Worm (Caenorhabditis elegans) whole organism, dauer: Measurements from ENCODE around the gene gpa-9.

Experiments used
- unc-62 ChIP-seq: sonication (generic microtip); optimal IDR thresholded peaks from 2 replicates; lab custom pipeline; 2017; ENCODE audit warnings: missing biosample characterization, missing genetic modification reagents, missing genetic modification characterization

The gpa-9 gene

DNA sequence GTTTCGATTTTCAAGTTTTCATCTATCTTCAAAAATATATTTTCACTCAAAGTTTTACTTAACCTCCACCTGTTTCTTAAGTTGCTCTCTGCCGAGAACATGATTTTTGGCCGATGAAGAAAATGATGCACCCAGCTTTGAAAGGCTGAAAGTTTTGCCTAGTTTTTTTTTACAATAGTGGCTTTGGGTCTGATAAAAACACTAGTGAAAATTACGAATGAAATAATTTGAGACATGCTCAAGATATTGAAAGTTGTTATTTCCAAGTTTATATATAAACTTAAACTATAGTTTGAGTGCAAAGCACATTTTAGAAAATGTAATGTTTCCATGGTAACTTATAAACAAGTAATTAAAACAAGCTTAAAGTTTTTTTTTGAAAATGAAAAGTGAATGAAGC lies at the start of gene gpa-9:
Gene gpa-9 (minus strand): TSS at position 101 of the 400 bp plus-strand sequence.
- no peak for TF ChIP-seq unc-62

DNA sequence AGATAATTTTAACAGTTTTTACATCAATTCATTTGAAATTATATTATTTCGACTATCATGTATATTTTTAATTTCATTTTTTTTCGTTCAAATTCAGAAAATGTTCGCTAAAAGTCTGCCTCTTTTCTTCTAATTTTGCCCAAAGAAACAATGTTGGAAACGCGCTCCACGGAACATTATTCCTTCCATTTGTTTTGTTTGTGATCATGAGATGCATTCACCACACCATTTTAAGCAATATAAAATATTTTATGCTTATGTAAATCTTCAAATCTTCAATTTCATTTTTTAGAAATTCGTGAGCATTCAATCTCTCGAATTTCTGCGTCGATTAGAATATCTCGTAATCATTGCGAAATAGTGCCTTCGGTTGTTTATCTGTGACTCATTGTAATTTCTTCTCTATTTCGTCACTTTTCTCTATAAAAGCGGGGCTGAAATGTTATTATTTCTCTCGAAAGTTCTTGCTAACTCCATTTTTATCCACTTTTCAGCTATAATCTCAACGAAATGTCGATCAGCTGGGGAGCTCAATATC lies 48.3 kb upstream of the gpa-9 start, which contains the start of gene istr-1:
Gene istr-1 (plus strand): TSS at position 495 of the 538 bp plus-strand sequence.
- TF ChIP-seq unc-62 = no peak

DNA sequence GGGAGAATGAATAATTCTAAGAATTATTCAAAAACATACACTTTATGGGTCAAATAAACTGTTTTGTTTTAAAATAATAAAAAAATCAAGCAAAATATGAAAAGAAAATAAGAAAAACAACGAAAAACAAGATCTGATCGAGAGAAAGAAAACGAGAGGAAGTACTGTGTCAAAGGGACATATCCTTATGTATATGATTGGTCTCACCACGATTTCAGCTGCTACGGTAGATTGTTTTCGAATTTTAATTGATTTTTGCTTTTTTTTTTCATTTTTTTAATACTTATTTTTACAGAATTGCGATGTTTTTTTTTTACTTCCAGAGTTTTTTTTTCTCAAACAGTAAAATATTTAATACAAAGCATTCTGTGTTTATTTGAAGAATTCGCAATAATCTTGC lies 47.7 kb upstream of the gpa-9 start:
- TF ChIP-seq unc-62 = no peak

DNA sequence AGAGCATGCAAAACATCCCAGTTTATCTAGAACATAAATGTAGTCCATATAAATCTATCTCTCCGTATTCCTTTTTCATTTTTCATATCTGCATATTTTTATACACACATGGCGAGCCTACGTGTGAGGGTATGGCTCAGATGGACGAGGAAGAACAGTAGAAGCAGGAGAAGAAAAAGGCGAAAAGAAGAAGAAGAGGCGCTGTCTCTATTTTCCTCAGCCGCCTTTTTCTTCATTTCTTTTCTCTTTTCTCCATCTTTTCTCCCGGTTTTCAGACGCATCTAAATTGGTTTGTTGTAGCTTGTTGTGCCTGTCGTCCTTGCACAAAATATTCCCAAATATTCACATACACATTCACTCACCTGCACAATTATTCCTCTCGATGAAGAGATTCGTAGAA lies 46.9 kb upstream of the gpa-9 start, which contains the start of gene K10C8.4:
Gene K10C8.4 (plus strand): TSS at position 301 of the 400 bp plus-strand sequence.
- no peak for TF ChIP-seq unc-62

DNA sequence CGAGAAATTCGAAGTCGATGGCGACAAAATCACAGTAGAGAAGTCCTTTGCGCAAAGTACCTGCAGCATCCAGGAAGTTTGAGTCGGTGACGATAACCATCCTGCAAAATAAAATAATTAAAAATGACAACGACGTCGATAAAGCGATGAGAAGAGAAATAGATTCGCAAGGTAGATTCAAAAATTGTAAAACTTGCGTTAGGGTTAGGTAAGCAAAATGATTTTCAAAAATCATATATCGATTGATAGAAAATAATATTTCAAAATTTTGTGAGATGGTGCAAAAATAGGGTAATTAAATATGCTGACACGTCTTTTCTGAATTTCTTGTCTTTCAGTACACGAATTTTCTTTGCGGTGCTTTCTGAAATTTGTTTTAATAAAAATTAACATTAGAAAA lies 46.0 kb upstream of the gpa-9 start, which contains the start of gene parn-1:
Gene parn-1 (minus strand): TSS at position 101 of the 400 bp plus-strand sequence.
- TF ChIP-seq unc-62 = no peak

DNA sequence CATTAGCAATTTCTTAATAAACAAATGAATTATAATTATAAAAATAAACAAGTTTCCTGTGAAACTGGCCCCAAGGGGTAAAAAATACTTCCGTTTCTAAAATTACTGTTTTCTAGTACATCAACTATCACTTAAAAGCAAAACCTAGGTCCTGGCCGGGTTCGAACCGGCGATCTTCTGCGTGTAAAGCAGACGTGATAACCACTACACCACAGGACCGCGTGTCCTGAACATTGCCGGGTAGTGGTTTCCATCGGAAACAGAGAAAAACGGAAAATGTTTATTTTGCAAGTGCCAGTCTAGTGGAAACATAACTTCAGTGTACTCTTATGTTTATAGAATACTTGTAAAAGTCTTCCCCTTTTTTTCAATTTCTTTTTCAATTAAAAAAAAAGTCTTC lies 34.1 kb upstream of the gpa-9 start:
- TF ChIP-seq unc-62 = no peak

DNA sequence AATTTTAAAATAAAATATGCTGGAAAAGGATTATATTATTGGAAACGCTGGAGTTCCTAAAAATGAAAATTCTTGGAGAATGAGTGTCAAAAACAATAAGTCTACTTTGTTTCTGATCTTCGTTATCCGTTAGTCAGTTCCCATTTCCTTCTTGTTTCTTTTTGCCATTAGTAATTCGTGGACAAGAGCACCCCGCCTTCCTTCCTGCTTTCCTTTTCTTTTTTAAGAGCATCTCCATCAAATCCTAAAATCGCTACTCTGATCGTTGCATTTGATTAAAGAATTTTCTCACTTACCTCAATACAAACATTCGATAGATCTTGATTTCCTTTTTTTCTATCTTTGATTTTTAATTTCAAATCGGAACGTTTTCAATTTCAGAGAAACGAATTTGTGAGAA lies 30.7 kb upstream of the gpa-9 start, which contains the start of gene frpr-15:
Gene frpr-15 (plus strand): TSS at position 301 of the 400 bp plus-strand sequence.
- no peak for TF ChIP-seq unc-62

DNA sequence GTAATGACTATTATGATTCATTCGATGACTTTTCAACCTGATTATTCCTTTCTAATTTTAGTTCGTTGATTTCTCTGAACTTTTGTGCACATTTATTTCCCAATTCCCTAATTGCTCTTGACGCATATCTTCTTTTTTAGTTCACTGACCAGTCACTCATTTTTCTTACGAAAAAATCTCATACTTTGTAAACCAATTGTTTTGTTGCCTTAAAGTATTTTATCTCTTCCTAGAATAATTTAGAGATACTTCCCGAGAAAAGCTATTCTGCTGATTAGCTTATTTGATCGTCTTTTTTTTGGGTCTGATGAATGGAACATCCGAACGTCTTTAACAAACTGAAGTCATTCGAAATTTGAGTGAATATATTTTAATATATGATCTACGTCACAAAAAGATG lies 30.2 kb upstream of the gpa-9 start:
- no peak for TF ChIP-seq unc-62

DNA sequence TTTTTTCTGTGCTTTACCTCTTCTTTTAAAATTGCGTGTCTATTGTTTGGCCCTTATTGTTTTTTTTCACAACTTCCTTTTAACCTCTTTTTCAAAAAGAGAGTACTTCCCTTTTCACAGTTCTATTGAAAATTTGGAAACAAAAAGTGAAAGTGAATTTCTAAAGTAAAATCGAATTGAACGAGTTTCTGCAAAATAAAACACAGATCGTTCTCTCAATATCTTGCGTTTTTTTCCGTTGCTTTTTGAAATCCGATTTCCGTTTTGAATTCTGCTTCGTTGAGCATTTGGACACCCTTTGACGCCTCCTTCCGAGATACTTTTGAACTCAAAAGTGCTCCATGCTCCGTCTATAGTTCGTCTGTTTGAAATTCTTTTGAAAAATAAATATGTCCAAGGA lies 27.2 kb upstream of the gpa-9 start:
- TF ChIP-seq unc-62 = no peak

DNA sequence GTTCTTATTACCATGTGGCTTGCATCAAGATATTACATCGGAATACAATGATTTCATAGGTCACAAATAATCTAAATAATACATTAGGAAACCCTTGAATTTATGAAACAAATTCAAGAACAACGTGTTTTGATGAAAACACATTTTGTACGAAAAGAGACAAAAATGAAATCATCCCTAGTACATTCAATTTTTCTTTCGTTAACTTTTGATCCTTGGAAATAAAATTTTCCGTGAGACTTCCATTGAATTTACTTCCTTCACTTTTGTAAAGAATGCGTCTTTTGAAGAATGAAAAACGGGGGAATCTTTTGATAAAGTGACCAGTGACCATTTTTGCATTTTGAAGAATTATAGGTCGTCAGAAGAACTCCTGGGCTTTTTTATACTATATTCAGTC lies 24.6 kb upstream of the gpa-9 start:
- TF ChIP-seq unc-62 = no peak

DNA sequence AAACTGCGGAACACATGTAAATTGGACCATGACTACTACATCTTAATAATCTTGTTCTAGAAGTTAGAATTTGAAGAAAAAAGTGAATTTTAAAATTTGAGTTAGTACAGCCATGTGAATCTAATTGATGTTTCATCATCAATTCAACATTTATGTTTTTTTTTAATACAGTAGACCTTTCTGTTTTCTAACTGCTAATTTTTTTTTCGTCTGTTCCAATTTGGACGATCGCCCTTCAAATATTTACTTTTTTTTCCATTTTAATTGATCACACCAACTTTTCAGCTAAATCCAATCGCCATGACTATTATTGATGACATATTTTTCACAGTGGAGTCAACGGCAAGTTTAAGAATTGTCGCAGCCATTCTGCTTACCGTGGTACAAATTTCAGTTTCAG lies 21.5 kb upstream of the gpa-9 start, which contains the start of gene srx-116:
Gene srx-116 (plus strand): TSS at position 301 of the 400 bp plus-strand sequence.
- no peak for TF ChIP-seq unc-62

DNA sequence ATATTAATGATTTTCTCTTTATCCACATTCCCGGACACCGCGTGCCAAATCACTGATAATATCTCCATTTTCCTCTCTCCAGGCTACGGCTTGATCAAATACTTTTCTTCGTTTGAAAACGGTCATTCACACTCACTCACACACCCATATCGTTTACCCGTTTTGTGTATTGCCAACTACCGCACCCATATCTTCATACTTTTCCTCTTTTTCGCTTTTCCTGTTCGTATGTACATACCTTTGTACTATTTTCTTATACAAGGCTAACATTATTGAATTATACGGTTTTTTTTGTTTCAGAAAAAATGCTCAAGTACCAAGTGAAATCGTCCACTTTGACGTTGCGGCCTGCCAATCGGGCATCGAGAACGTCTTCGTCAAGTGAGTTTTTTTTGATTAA lies 18.8 kb upstream of the gpa-9 start, which contains the start of gene W05B10.4:
Gene W05B10.4 (plus strand): TSS at position 301 of the 400 bp plus-strand sequence.
- TF ChIP-seq unc-62 = no peak

DNA sequence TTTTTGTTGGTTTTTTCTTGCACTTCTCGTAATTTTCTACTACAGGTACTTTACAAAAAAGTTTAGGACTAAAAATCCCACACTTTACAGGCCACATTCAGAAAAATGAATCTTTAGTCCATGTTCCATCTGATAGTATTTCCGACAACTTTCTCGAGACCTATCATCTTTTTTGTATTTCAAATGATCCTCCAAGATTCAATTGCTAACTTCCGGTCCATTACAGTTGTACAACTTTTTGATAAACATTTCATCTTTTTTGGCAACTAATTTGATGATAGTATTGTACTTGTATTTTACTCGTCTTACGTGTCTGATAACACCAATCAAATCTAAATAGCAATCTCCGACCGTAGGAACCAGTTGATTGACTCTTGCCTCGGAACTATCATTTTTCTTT lies 18.3 kb upstream of the gpa-9 start:
- no peak for TF ChIP-seq unc-62

DNA sequence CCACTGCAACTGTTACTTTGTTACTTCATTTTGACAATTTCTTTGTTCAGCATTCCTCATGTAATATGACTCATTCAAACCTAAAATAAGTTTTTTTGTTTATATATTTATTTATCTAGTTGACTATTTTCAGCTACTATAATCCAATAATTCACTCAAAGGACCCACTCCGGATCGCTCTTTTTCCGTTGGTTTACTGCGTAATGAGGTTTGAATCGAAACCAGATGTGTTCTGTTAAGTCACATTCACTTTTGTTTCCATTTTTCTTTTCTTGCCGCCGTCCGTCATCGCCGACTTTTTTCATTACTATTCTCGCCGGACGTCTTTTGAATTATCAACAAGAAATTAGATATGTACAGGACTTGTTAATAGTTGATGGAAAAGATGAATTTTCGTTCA lies 14.3 kb upstream of the gpa-9 start:
- no peak for TF ChIP-seq unc-62

DNA sequence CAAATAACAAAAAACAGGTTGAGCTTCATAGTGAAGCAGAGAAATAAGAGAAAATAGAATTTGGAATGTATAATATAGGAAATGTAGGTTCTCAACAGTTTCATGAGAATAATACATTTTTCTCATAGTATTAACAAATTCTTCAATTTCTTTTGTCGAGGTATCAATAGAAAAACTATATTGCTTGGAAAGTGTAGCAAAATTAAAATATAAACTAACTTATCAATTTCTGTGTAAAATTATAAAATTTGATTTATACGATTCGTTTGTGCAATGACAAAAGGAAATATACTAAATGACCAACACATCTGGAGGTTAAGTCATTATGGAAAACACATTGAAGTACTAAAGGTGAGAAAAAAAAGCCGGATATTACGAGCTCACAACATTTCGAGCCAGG lies 12.5 kb upstream of the gpa-9 start, which contains the start of gene W05B10.3:
Gene W05B10.3 (minus strand): TSS at position 101 of the 400 bp plus-strand sequence.
- TF ChIP-seq unc-62 = no peak

DNA sequence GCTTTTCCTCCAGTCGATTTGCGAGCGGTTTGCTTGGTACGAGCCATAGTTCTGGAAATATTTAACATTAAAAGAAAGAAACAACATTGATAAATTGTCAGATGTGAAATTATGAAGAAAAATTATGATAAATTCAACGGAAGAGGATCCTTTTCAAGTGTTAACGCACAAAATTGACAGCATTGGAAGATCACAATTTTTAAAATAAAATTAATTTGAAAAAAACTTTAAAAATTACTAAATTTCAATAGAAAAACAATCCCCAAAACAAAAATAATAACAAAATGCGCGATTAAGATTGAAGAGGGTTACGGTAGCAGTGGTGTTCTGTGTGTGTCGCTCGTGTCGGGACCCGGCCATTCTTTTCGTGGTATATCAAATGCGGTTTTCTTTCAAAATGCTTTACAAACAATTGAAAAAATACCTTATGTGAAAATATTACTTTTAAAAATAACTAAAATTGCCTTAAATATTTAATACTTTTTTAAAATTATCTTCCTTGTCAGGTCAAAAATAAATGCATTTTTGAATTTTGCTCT lies 11.2 kb upstream of the gpa-9 start, which contains the start of gene his-74:
Gene his-74 (minus strand): TSS at position 51 of the 539 bp plus-strand sequence.
- TF ChIP-seq unc-62 = no peak

DNA sequence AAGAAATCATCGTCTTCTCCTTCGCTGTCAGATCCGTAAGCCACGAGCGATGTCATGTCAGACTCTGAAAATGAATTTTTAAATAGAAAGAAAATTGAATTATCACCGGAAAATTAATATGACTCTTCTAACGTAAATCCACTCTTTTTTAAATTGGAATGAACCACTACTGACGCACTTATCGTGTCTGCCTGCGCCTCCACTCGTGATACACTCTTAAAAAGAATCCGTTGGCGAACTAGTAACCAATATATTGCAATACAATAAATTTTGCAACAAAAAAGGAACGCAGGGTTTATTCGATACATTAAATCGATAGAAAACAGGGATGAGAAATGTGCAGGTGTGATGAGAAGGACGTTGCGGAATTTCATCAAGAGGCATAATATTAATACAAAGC lies 10.3 kb upstream of the gpa-9 start, which contains the start of gene ccch-3:
Gene ccch-3 (minus strand): TSS at position 262 of the 400 bp plus-strand sequence.
- TF ChIP-seq unc-62 = no peak

DNA sequence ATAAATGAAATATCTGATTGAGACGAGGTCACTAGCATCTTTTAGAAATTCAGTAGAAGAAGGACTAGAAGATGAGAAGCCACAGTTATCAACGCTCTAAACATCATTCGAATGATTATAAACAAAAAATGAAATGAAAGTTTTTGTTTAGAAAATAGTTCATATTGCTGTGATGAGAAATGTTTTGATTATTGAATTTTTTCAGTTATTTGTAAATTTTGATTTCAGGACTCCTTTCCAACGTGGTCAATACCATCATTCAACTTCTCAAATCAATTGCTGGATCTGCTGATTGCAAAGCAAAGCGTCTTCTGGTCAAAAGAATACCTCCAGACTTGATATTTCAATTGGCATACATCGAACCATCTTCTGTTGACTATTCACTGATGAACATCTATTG lies 9.0 kb upstream of the gpa-9 start, which contains the start of gene W05B10.6:
Gene W05B10.6 (minus strand): TSS at position 101 of the 400 bp plus-strand sequence.
- no peak for TF ChIP-seq unc-62
